Worm (Caenorhabditis elegans): ENCODE data around the gene F28F9.3.

Gene F28F9.3

ce11 chrIV:3848985-3849384 is 22.3 kb downstream of the F28F9.3 start:
- TF ChIP-seq lin-32 (GFP tag; optimal IDR thresholded peaks at IDR 0.05) (peak; percentile 65), nhr-2 (tag; optimal IDR thresholded peaks at IDR 0.05) (peak; percentile 24), ceh-43 (GFP tag; optimal IDR thresholded peaks at IDR 0.05) (peak; percentile 52), pha-4 (tag; optimal IDR thresholded peaks at IDR 0.05) (no peak), sptf-1 (tag; optimal IDR thresholded peaks at IDR 0.05) (no peak), ces-1 (GFP tag; optimal IDR thresholded peaks at IDR 0.05) (peak; percentile 79)

ce11 chrIV:3853557-3853956 is 26.9 kb downstream of the F28F9.3 start:
- TF ChIP-seq unc-39 (tag; optimal IDR thresholded peaks at IDR 0.05) (no peak), flh-1 (GFP tag; optimal IDR thresholded peaks at IDR 0.05) (no peak), elt-3 (tag; optimal IDR thresholded peaks at IDR 0.05) (no peak), lsy-2 (tag; optimal IDR thresholded peaks at IDR 0.05) (no peak), mab-5 (tag; optimal IDR thresholded peaks at IDR 0.05) (no peak), ces-1 (GFP tag; optimal IDR thresholded peaks at IDR 0.05) (no peak)

ce11 chrIV:3854606-3855005 is 27.9 kb downstream of the F28F9.3 start:
- TF ChIP-seq mls-2 (tag; optimal IDR thresholded peaks at IDR 0.05) (peak; percentile 50), ceh-83 (GFP tag; optimal IDR thresholded peaks at IDR 0.05) (no peak), unc-120 (tag; optimal IDR thresholded peaks at IDR 0.05; ENCODE audit: poor library complexity, severe bottlenecking) (peak; percentile 15), sptf-1 (tag; optimal IDR thresholded peaks at IDR 0.05) (peak; percentile 41), pha-4 (tag; optimal IDR thresholded peaks at IDR 0.05) (no peak), nhr-12 (tag; optimal IDR thresholded peaks at IDR 0.05) (no peak), flh-1 (GFP tag; optimal IDR thresholded peaks at IDR 0.05) (peak; percentile 17), lin-13 (tag; optimal IDR thresholded peaks at IDR 0.05) (no peak)

- TF ChIP-seq flh-1 (GFP tag; optimal IDR thresholded peaks at IDR 0.05) (no peak), blmp-1 (tag; optimal IDR thresholded peaks at IDR 0.05) (peak; percentile 4)
These were observed 28.9 kb downstream of the F28F9.3 start, which contains the start of gene zag-1 for ce11 chrIV:3855543-3855942. TSS of gene zag-1 (plus strand) at chrIV:3855843.

ce11 chrIV:3856190-3856589 is 29.5 kb downstream of the F28F9.3 start:
- TF ChIP-seq ztf-11 (tag; optimal IDR thresholded peaks at IDR 0.05), result no peak
- TF ChIP-seq ceh-83 (GFP tag; optimal IDR thresholded peaks at IDR 0.05), result no peak
- TF ChIP-seq lsy-2 (tag; optimal IDR thresholded peaks at IDR 0.05), result peak; percentile 45
- peak; percentile 17 for TF ChIP-seq unc-120 (tag; optimal IDR thresholded peaks at IDR 0.05; ENCODE audit: poor library complexity, severe bottlenecking)
- TF ChIP-seq sptf-1 (tag; optimal IDR thresholded peaks at IDR 0.05), result no peak

- TF ChIP-seq bed-3 (GFP tag; optimal IDR thresholded peaks at IDR 0.05) (no peak), elt-3 (tag; optimal IDR thresholded peaks at IDR 0.05) (no peak), lin-13 (tag; optimal IDR thresholded peaks at IDR 0.05) (no peak), ces-1 (GFP tag; optimal IDR thresholded peaks at IDR 0.05) (peak; percentile 35), unc-62 (GFP tag; optimal IDR thresholded peaks at IDR 0.05) (peak; percentile 76)
These were observed 31.4 kb downstream of the F28F9.3 start for ce11 chrIV:3857999-3858552.

- TF ChIP-seq flh-1 (GFP tag; optimal IDR thresholded peaks at IDR 0.05) (no peak), lsy-2 (tag; optimal IDR thresholded peaks at IDR 0.05) (no peak), bed-3 (GFP tag; optimal IDR thresholded peaks at IDR 0.05) (no peak), lin-13 (tag; optimal IDR thresholded peaks at IDR 0.05) (no peak), unc-39 (tag; optimal IDR thresholded peaks at IDR 0.05) (no peak), unc-120 (tag; optimal IDR thresholded peaks at IDR 0.05; ENCODE audit: poor library complexity, severe bottlenecking) (no peak), nhr-237 (tag; optimal IDR thresholded peaks at IDR 0.05) (no peak), nhr-76 (tag; optimal IDR thresholded peaks at IDR 0.05) (no peak), mls-2 (tag; optimal IDR thresholded peaks at IDR 0.05) (no peak), elt-1 (tag; optimal IDR thresholded peaks at IDR 0.05; ENCODE audit: borderline replicate concordance, insufficient read depth) (no peak), sptf-1 (tag; optimal IDR thresholded peaks at IDR 0.05) (no peak), ceh-83 (GFP tag; optimal IDR thresholded peaks at IDR 0.05) (no peak), mab-5 (tag; optimal IDR thresholded peaks at IDR 0.05) (no peak), blmp-1 (tag; optimal IDR thresholded peaks at IDR 0.05) (no peak), nhr-28 (tag; optimal IDR thresholded peaks at IDR 0.05) (no peak), M03D4.4 (tag; optimal IDR thresholded peaks at IDR 0.05) (no peak), ces-1 (GFP tag; optimal IDR thresholded peaks at IDR 0.05) (no peak), drap-1 (GFP tag; optimal IDR thresholded peaks at IDR 0.05) (no peak), sem-2 (GFP tag; optimal IDR thresholded peaks at IDR 0.05) (no peak), elt-3 (tag; optimal IDR thresholded peaks at IDR 0.05) (no peak)
These were observed 32.9 kb downstream of the F28F9.3 start for ce11 chrIV:3859552-3859951.
